Worm (Caenorhabditis elegans): ENCODE measurements around the gene prx-5.

DNA sequence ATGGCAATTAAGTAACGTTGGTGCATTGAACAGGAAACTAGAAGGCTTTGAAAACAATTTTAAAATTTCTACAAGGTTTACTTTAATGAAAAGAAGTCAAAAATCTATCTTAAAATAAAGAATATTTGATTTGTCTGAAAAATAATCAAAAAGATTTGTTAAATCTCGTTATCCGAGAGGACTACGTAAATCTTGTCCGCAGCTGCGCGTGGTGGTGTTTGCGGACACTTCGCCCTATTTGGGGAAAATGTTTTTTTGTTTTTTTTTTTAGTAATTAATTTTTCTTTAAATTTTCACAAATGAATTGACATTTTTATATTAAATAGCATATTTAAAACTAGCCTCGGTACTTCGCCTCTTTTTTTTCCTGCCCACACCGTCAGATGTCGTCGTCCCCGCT, 20.7 kb upstream of the prx-5 start:
- TF ChIP-seq pqm-1 (tag; optimal IDR thresholded peaks at IDR 0.05) = no peak
- no peak for TF ChIP-seq nhr-232 (tag; optimal IDR thresholded peaks at IDR 0.05)
- TF ChIP-seq sox-4 (tag; optimal IDR thresholded peaks at IDR 0.05) = no peak
- TF ChIP-seq rnt-1 (tag; optimal IDR thresholded peaks at IDR 0.05) = no peak
- no peak for TF ChIP-seq fkh-10 (GFP tag; optimal IDR thresholded peaks at IDR 0.05)
- TF ChIP-seq ceh-19 (GFP tag; optimal IDR thresholded peaks at IDR 0.05) = no peak
- no peak for TF ChIP-seq nfya-1 (tag; optimal IDR thresholded peaks at IDR 0.05)
- no peak for TF ChIP-seq fkh-6 (tag; optimal IDR thresholded peaks at IDR 0.05)
- no peak for TF ChIP-seq hlh-30 (tag; optimal IDR thresholded peaks at IDR 0.05; ENCODE audit: insufficient read depth)

Data from whole organism, late embryonic.